Worm (Caenorhabditis elegans) whole organism, young adult: ENCODE data around the gene R09F10.5.

Source experiments
- B0019.2 ChIP-seq: fragments of 200-800 bp; sonication (Bioruptor generic); conservative IDR thresholded peaks from 2 replicates; pipeline ENCODE4 v1.3.6; 2022; ENCODE audit warnings: missing genetic modification reagents, missing genetic modification characterization, missing compliant biosample characterization
- B0035.1 ChIP-seq: sonication (generic microtip); optimal IDR thresholded peaks from 2 replicates; lab custom pipeline; 2016; ENCODE audit warnings: missing genetic modification characterization, mild to moderate bottlenecking, missing compliant biosample characterization, missing genotype, missing genetic modification reagents
- F49E8.2 ChIP-seq: sonication (generic microtip); optimal IDR thresholded peaks from 3 replicates; lab custom pipeline; 2017; ENCODE audit warnings: missing genetic modification characterization, mild to moderate bottlenecking, missing compliant biosample characterization, antibody characterized with exemption, moderate library complexity; ENCODE audit not compliant: insufficient read depth
- F57A8.1 ChIP-seq: fragments of 200-800 bp; sonication (Bioruptor generic); optimal IDR thresholded peaks from 2 replicates; lab custom pipeline; 2018; ENCODE audit warnings: mild to moderate bottlenecking, missing genetic modification characterization, moderate library complexity, missing compliant biosample characterization
- F57C9.4 ChIP-seq: sonication (generic microtip); optimal IDR thresholded peaks from 2 replicates; lab custom pipeline; 2017; ENCODE audit warnings: mild to moderate bottlenecking, missing genetic modification characterization, missing compliant biosample characterization
- K11D2.4 ChIP-seq: fragments of 200-800 bp; sonication (Bioruptor generic); IDR thresholded peaks from 2 replicates; pipeline ENCODE4 v1.3.6; 2022; ENCODE audit warnings: missing genetic modification reagents, missing genetic modification characterization, missing compliant biosample characterization
- K12H6.12 ChIP-seq: fragments of 200-800 bp; sonication (Bioruptor generic); optimal IDR thresholded peaks from 2 replicates; lab custom pipeline; 2018; ENCODE audit warnings: mild to moderate bottlenecking, missing genetic modification characterization, missing compliant biosample characterization
- ZK185.1 ChIP-seq: sonication (generic microtip); optimal IDR thresholded peaks from 2 replicates; lab custom pipeline; 2016; ENCODE audit warnings: mild to moderate bottlenecking, missing genetic modification characterization, missing compliant biosample characterization; ENCODE audit not compliant: poor library complexity, severe bottlenecking
- akir-1 ChIP-seq: fragments of 200-800 bp; sonication (Bioruptor generic); optimal IDR thresholded peaks from 2 replicates; lab custom pipeline; 2018; ENCODE audit warnings: mild to moderate bottlenecking, missing genetic modification characterization, moderate library complexity, missing compliant biosample characterization
- aptf-3 ChIP-seq: fragments of 200-800 bp; sonication (Bioruptor generic); IDR thresholded peaks from 2 replicates; pipeline ENCODE4 v1.3.6; 2022; ENCODE audit warnings: missing genetic modification characterization, missing compliant biosample characterization
- athp-1 ChIP-seq: sonication (generic microtip); optimal IDR thresholded peaks from 2 replicates; lab custom pipeline; 2017; ENCODE audit warnings: mild to moderate bottlenecking, missing genetic modification characterization, missing compliant biosample characterization
- ceh-27 ChIP-seq: fragments of 200-800 bp; sonication (Bioruptor generic); optimal IDR thresholded peaks from 2 replicates; lab custom pipeline; 2018; ENCODE audit warnings: mild to moderate bottlenecking, missing genetic modification characterization, moderate library complexity, missing compliant biosample characterization
- egl-18 ChIP-seq: fragments of 200-800 bp; sonication (Bioruptor generic); IDR thresholded peaks from 2 replicates; pipeline ENCODE4 v1.3.6; 2022; ENCODE audit warnings: missing genetic modification reagents, missing genetic modification characterization, missing compliant biosample characterization
- ekl-4 ChIP-seq: fragments of 200-800 bp; sonication (Bioruptor generic); IDR thresholded peaks from 2 replicates; pipeline ENCODE4 v1.3.6; 2022; ENCODE audit warnings: missing genetic modification reagents, missing genetic modification characterization, missing compliant biosample characterization
- ets-4 ChIP-seq: fragments of 200-800 bp; sonication (Bioruptor generic); optimal IDR thresholded peaks from 2 replicates; lab custom pipeline; 2018; ENCODE audit warnings: mild to moderate bottlenecking, missing genetic modification characterization, missing compliant biosample characterization
- hrde-1 ChIP-seq: sonication (generic microtip); optimal IDR thresholded peaks from 2 replicates; lab custom pipeline; 2016; ENCODE audit warnings: missing genetic modification characterization, mild to moderate bottlenecking, missing compliant biosample characterization, moderate library complexity, missing genotype, missing genetic modification reagents, borderline replicate concordance
- let-526 ChIP-seq: fragments of 200-800 bp; sonication (Bioruptor generic); IDR thresholded peaks from 2 replicates; pipeline ENCODE4 v1.3.6; 2022; ENCODE audit warnings: missing genetic modification reagents, missing genetic modification characterization, missing compliant biosample characterization
- lin-54 ChIP-seq: fragments of 200-800 bp; sonication (Bioruptor generic); optimal IDR thresholded peaks from 2 replicates; lab custom pipeline; 2018; ENCODE audit warnings: mild to moderate bottlenecking, missing genetic modification characterization, missing compliant biosample characterization
- lsl-1 ChIP-seq: fragments of 200-800 bp; sonication (Bioruptor generic); optimal IDR thresholded peaks from 2 replicates; lab custom pipeline; 2018; ENCODE audit warnings: mild to moderate bottlenecking, missing genetic modification characterization, moderate library complexity, missing compliant biosample characterization
- lsy-27 ChIP-seq: sonication (generic microtip); optimal IDR thresholded peaks from 2 replicates; lab custom pipeline; 2017; ENCODE audit warnings: missing genetic modification characterization, mild to moderate bottlenecking, missing compliant biosample characterization, antibody characterized with exemption, missing genotype, borderline replicate concordance; ENCODE audit not compliant: insufficient read depth
- madf-3 ChIP-seq: fragments of 200-800 bp; sonication (Bioruptor generic); IDR thresholded peaks from 2 replicates; pipeline ENCODE4 v1.3.6; 2022; ENCODE audit warnings: missing genetic modification reagents, missing genetic modification characterization, missing compliant biosample characterization
- nfyb-1 ChIP-seq: fragments of 200-800 bp; sonication (Bioruptor generic); IDR thresholded peaks from 2 replicates; pipeline ENCODE4 v1.3.6; 2022; ENCODE audit warnings: missing genetic modification reagents, missing genetic modification characterization, missing compliant biosample characterization
- nhr-179 ChIP-seq: sonication (generic microtip); optimal IDR thresholded peaks from 2 replicates; lab custom pipeline; 2016; ENCODE audit warnings: mild to moderate bottlenecking, missing genetic modification characterization, missing compliant biosample characterization
- nhr-90 ChIP-seq: sonication (generic microtip); optimal IDR thresholded peaks from 2 replicates; lab custom pipeline; 2016; ENCODE audit warnings: missing genotype, mild to moderate bottlenecking, missing genetic modification characterization, missing compliant biosample characterization
- pbrm-1 ChIP-seq: fragments of 200-800 bp; sonication (Bioruptor generic); IDR thresholded peaks from 2 replicates; pipeline ENCODE4 v1.3.6; 2022; ENCODE audit warnings: missing genetic modification reagents, missing genetic modification characterization, missing compliant biosample characterization
- pha-4 ChIP-seq: fragments of 150-350 bp; sonication (generic microtip); optimal IDR thresholded peaks from 2 replicates; lab custom pipeline; 2014; ENCODE audit warnings: missing biosample characterization, missing genetic modification reagents, missing genetic modification characterization
- rec-8 ChIP-seq, 2 experiments: sonication (generic microtip); optimal IDR thresholded peaks; 2 replicates each; lab custom pipeline; 2016; ENCODE audit warnings: mild to moderate bottlenecking in 2 of 2, missing genetic modification characterization in 2 of 2, missing genetic modification reagents in 2 of 2, missing genotype in 2 of 2, missing biosample characterization in 1 of 2, missing compliant biosample characterization in 1 of 2, moderate library complexity in 1 of 2
- sea-2 ChIP-seq: fragments of 200-800 bp; sonication (Bioruptor generic); IDR thresholded peaks from 2 replicates; pipeline ENCODE4 v1.3.6; 2022; ENCODE audit warnings: missing genetic modification characterization, missing compliant biosample characterization
- somi-1 ChIP-seq: fragments of 200-800 bp; sonication (Bioruptor generic); optimal IDR thresholded peaks from 2 replicates; lab custom pipeline; 2018; ENCODE audit warnings: mild to moderate bottlenecking, missing genetic modification characterization, missing compliant biosample characterization
- xnd-1 ChIP-seq: sonication (generic microtip); optimal IDR thresholded peaks from 2 replicates; lab custom pipeline; 2016; ENCODE audit warnings: missing genotype, missing genetic modification reagents, missing genetic modification characterization, missing compliant biosample characterization
- ztf-18 ChIP-seq: sonication (generic microtip); optimal IDR thresholded peaks from 2 replicates; lab custom pipeline; 2016; ENCODE audit warnings: missing genotype, mild to moderate bottlenecking, missing genetic modification characterization, missing compliant biosample characterization
- ztf-22 ChIP-seq: fragments of 200-800 bp; sonication (Bioruptor generic); optimal IDR thresholded peaks from 2 replicates; lab custom pipeline; 2018; ENCODE audit warnings: mild to moderate bottlenecking, missing genetic modification characterization, moderate library complexity, missing compliant biosample characterization

Gene R09F10.5

DNA sequence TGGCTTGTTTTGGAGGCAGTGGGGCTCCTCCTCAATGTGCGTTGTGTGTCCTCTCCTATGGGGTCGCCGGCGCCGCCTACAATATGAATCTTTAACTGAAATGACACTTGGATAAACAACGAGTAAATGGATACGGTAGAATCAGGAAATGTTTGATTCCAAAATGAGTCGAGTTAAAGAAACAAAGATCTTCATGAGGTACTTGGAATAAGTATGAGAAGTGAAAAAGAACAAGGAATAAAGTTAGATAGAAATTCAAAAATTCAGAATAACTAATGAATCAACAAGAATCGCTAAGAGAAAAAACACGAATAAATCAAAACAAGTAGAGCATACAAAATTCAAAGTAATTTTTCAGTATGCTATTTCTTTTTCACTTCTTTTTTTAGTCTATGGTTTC lies 43.5 kb upstream of the R09F10.5 start, which contains the start of gene npr-28:
TSS of gene npr-28 (minus strand) at position 101 of the 400 bp plus-strand sequence.
- TF ChIP-seq sea-2 (GFP tag; lab: Robert Waterston, UW) (no peak), let-526 (0 out of 2 replicates have a peak, but pooled peaks have one; percentile 25)

DNA sequence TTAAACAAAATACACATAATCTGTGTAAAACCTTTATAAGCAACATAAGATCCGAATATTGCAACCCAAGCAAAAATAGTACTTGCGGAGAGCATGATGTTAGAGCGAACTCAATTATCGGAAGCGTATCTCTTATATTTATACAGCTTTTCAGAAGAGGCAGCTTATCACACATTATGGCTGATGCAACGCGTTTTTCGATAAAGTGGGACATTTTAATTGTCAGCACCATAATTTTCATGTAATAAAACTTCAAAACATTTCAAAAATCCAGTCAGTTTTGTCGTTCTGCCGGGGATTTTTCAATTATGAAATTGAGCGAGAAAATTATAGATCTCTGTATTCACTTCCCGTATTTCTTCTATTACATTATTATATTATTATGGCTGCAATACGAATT lies 38.7 kb upstream of the R09F10.5 start, which contains the start of gene drd-5:
TSS of gene drd-5 (minus strand) at position 101 of the 400 bp plus-strand sequence.
- TF ChIP-seq athp-1, result no peak
- no peak for TF ChIP-seq ztf-18
- TF ChIP-seq pha-4 (tag; lab: Kevin White, UChicago), result no peak
- TF ChIP-seq egl-18, result no peak
- no peak for TF ChIP-seq lsl-1 (GFP tag; lab: Kevin White, UChicago)
- no peak for TF ChIP-seq hrde-1 (tag; lab: Kevin White, UChicago)
- TF ChIP-seq B0019.2 (GFP tag; lab: Robert Waterston, UW), result no peak
- TF ChIP-seq, all 124 proteins: peak for 0

DNA sequence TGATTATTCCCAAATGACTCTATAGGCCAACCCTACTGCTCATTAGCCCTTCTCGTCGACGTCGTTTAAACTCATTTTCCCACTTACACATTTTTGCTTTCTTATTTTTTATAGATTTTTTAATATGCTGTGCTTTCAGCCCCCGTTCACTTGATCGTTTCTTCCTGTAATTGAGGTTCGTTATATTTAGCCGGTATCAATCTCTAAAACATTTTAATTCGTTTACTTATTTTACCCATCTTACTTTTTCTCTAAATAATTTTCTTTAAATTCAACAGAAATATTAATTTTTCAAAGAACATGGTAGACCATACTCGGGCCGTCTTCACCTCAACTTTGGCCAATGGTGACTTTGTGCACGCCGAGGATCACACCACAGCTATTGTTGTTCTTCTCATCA lies 34.2 kb upstream of the R09F10.5 start, which contains the start of gene F55E10.1:
TSS of gene F55E10.1 (plus strand) at position 301 of the 400 bp plus-strand sequence.
- TF ChIP-seq K12H6.12 (tag; lab: Kevin White, UChicago), result no peak
- TF ChIP-seq F57C9.4 (tag; lab: Kevin White, UChicago), result no peak
- no peak for TF ChIP-seq F57A8.1
- TF ChIP-seq ZK185.1 (tag; lab: Kevin White, UChicago), result no peak
- TF ChIP-seq ets-4 (GFP tag; lab: Kevin White, UChicago), result no peak
- TF ChIP-seq madf-3 (GFP tag; lab: Robert Waterston, UW), result no peak
- no peak for TF ChIP-seq somi-1 (GFP tag; lab: Kevin White, UChicago)
- TF ChIP-seq lsy-27 (tag; lab: Kevin White, UChicago), result no peak
- TF ChIP-seq ztf-22 (GFP tag; lab: Kevin White, UChicago), result no peak
- TF ChIP-seq xnd-1 (tag; lab: Kevin White, UChicago), result no peak
- TF ChIP-seq nhr-90, result no peak

DNA sequence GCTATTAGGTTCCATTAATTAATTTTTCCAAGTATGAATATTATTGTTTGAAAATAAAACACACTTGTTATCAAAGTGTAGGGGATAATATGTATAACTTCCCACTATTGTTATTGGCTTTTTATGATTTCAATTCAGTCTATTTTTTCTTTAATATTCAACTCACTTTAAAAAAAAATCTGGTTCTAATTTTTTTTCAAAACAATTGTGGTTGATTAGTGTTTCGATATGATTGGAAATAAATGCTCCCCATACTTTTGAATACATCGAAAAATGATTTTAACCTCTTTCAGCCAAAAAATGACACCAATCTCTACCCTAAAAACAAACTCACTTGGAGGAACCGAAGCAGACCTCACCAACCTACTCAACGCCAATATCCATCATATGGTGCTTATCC lies 32.9 kb upstream of the R09F10.5 start, which contains the start of gene F55E10.2:
TSS of gene F55E10.2 (plus strand) at position 301 of the 400 bp plus-strand sequence.
- TF ChIP-seq athp-1 (no peak), egl-18 (no peak), ekl-4 (GFP tag; lab: Robert Waterston, UW) (no peak), B0035.1 (tag; lab: Kevin White, UChicago) (no peak), K11D2.4 (GFP tag; lab: Robert Waterston, UW) (no peak), akir-1 (GFP tag; lab: Kevin White, UChicago) (no peak), ceh-27 (GFP tag; lab: Kevin White, UChicago) (no peak), nhr-179 (no peak), lin-54 (GFP tag; lab: Kevin White, UChicago) (no peak), rec-8 (tag; optimal IDR thresholded peaks at IDR 0.05; lab: Kevin White, UChicago) (no peak), F49E8.2 (tag; lab: Kevin White, UChicago) (no peak), pbrm-1 (GFP tag; lab: Robert Waterston, UW) (no peak), ztf-18 (no peak), aptf-3 (GFP tag; lab: Robert Waterston, UW) (no peak), nfyb-1 (GFP tag; lab: Robert Waterston, UW) (no peak)
